Worm (Caenorhabditis elegans): ENCODE results near the gene F29G9.1.

F29G9.1 gene

ce11 chrV:5995598-5995997, 43.3 kb upstream of the F29G9.1 start:
- TF ChIP-seq madf-9 (GFP tag; conservative IDR thresholded peaks at IDR 0.05) (no peak), daf-19 (GFP tag; conservative IDR thresholded peaks at IDR 0.05) (no peak), nhr-42 (GFP tag; IDR thresholded peaks at IDR 0.05) (no peak), F44E2.7 (GFP tag; IDR thresholded peaks at IDR 0.05) (no peak), ceh-82 (tag; optimal IDR thresholded peaks at IDR 0.05) (no peak), nhr-28 (tag; optimal IDR thresholded peaks at IDR 0.05) (no peak), nhr-76 (tag; optimal IDR thresholded peaks at IDR 0.05) (no peak), daf-16 (GFP tag; optimal IDR thresholded peaks at IDR 0.05) (peak in 1 of 2 experiments; percentile 30), daf-16 (tag; optimal IDR thresholded peaks at IDR 0.05) (no peak), cey-2 (tag; optimal IDR thresholded peaks at IDR 0.05; ENCODE audit: borderline replicate concordance, insufficient read depth) (no peak), mxl-2 (GFP tag; conservative IDR thresholded peaks at IDR 0.05) (no peak), aha-1 (tag) (peak; percentile 17)

ce11 chrV:5996114-5996513, 42.8 kb upstream of the F29G9.1 start, which contains the start of gene cpg-4:
TSS of gene cpg-4 (plus strand) at chrV:5996416.
- TF ChIP-seq nhr-237 (tag; optimal IDR thresholded peaks at IDR 0.05) (no peak), ZK337.2 (GFP tag; IDR thresholded peaks at IDR 0.05) (no peak), nhr-10 (tag; optimal IDR thresholded peaks at IDR 0.05) (no peak), F10B5.3 (tag; optimal IDR thresholded peaks at IDR 0.05) (no peak), hlh-30 (tag; optimal IDR thresholded peaks at IDR 0.05; ENCODE audit: insufficient read depth) (no peak), F49E8.2 (tag; optimal IDR thresholded peaks at IDR 0.05; ENCODE audit: borderline replicate concordance) (peak; percentile 32), zfp-3 (GFP tag; conservative IDR thresholded peaks at IDR 0.05) (no peak), ztf-7 (tag; optimal IDR thresholded peaks at IDR 0.05) (no peak), snpc-1.2 (GFP tag; IDR thresholded peaks at IDR 0.05) (0 out of 2 replicates have a peak, but pooled peaks have one; percentile 27), unc-130 (GFP tag; optimal IDR thresholded peaks at IDR 0.05) (peak; percentile 18), lir-3 (tag; optimal IDR thresholded peaks at IDR 0.05) (no peak), Y48G9A.11 (GFP tag; IDR thresholded peaks at IDR 0.05) (peak; percentile 63; the same call in 1 of the 2 replicates), T20F7.1 (GFP tag; optimal IDR thresholded peaks at IDR 0.05) (no peak), daf-12 (tag; optimal IDR thresholded peaks at IDR 0.05) (no peak), aha-1 (tag) (no peak), lin-38 (GFP tag; IDR thresholded peaks at IDR 0.05) (peak; percentile 44; the same call in 1 of the 2 replicates), daf-16 (GFP tag; optimal IDR thresholded peaks at IDR 0.05) (no peak), daf-16 (tag; optimal IDR thresholded peaks at IDR 0.05) (no peak)

- TF ChIP-seq hlh-11 (tag; optimal IDR thresholded peaks at IDR 0.05) (peak; percentile 100), vab-7 (GFP tag; IDR thresholded peaks at IDR 0.05) (no peak), daf-19 (GFP tag; conservative IDR thresholded peaks at IDR 0.05) (no peak), aha-1 (tag) (peak; percentile 95), hlh-30 (tag; optimal IDR thresholded peaks at IDR 0.05; ENCODE audit: insufficient read depth) (peak; percentile 97), Y75B8A.6 (GFP tag; IDR thresholded peaks at IDR 0.05) (no peak), ceh-62 (tag; optimal IDR thresholded peaks at IDR 0.05) (no peak), tag-97 (GFP tag; IDR thresholded peaks at IDR 0.05) (no peak), Y5F2A.4 (GFP tag; optimal IDR thresholded peaks at IDR 0.05) (no peak), snpc-4 (tag; optimal IDR thresholded peaks at IDR 0.05) (no peak), F10B5.3 (tag; optimal IDR thresholded peaks at IDR 0.05) (peak; percentile 51), F44E2.7 (GFP tag; IDR thresholded peaks at IDR 0.05) (no peak), php-3 (GFP tag; IDR thresholded peaks at IDR 0.05) (peak; percentile 97), egl-27 (tag; optimal IDR thresholded peaks at IDR 0.05) (peak; percentile 79), ces-1 (GFP tag; optimal IDR thresholded peaks at IDR 0.05) (no peak), duxl-1 (tag; optimal IDR thresholded peaks at IDR 0.05; ENCODE audit: poor library complexity) (peak; percentile 45), egl-43 (GFP tag; IDR thresholded peaks at IDR 0.05) (peak; percentile 83), dve-1 (tag; optimal IDR thresholded peaks at IDR 0.05; ENCODE audit: insufficient read depth) (peak; percentile 99), fkh-10 (GFP tag; optimal IDR thresholded peaks at IDR 0.05) (peak; percentile 80), nhr-6 (tag; optimal IDR thresholded peaks at IDR 0.05) (peak; percentile 81), zfp-3 (GFP tag; conservative IDR thresholded peaks at IDR 0.05) (peak; percentile 84), R02D3.7 (tag; optimal IDR thresholded peaks at IDR 0.05) (no peak), Y105C5A.15 (GFP tag; IDR thresholded peaks at IDR 0.05) (no peak), lsy-2 (tag; optimal IDR thresholded peaks at IDR 0.05) (peak; percentile 65 to 91), attf-4 (tag; optimal IDR thresholded peaks at IDR 0.05) (no peak), aly-2 (tag; optimal IDR thresholded peaks at IDR 0.05) (no peak), nhr-28 (tag; optimal IDR thresholded peaks at IDR 0.05) (peak; percentile 98), zfp-2 (tag; optimal IDR thresholded peaks at IDR 0.05) (no peak)
Observed at ce11 chrV:6000368-6000802, 38.5 kb upstream of the F29G9.1 start.
